Fruit fly (Drosophila melanogaster) whole organism, embryonic: ENCODE measurements around the gene Nepl13.

ENCODE experiments used
- Adf1 ChIP-seq: fragments of 200-800 bp; sonication (Bioruptor generic); IDR thresholded peaks from 2 replicates; pipeline ENCODE4 v1.3.6; 2022; ENCODE audit warnings: missing biosample characterization, missing genetic modification characterization
- B-H2 ChIP-seq: fragments of 200-800 bp; sonication (Bioruptor generic); optimal IDR thresholded peaks from 2 replicates; lab custom pipeline; 2018; ENCODE audit warnings: missing biosample characterization, mild to moderate bottlenecking, missing genetic modification characterization
- Bteb2 ChIP-seq: fragments of 200-800 bp; sonication (Bioruptor generic); optimal IDR thresholded peaks from 2 replicates; lab custom pipeline; 2016; ENCODE audit warnings: missing biosample characterization, missing genetic modification characterization
- CG1024 ChIP-seq: fragments of 200-800 bp; sonication (Bioruptor generic); IDR thresholded peaks from 2 replicates; pipeline ENCODE4 v1.3.6; 2022; ENCODE audit warnings: missing biosample characterization, missing genetic modification characterization
- CG11085 ChIP-seq: fragments of 200-800 bp; sonication (Bioruptor generic); IDR thresholded peaks from 2 replicates; pipeline ENCODE4 v1.3.6; 2022; ENCODE audit warnings: missing biosample characterization, missing genetic modification characterization
- CG11398 ChIP-seq: fragments of 200-800 bp; sonication (Bioruptor generic); optimal IDR thresholded peaks from 2 replicates; lab custom pipeline; 2016; ENCODE audit warnings: missing biosample characterization, missing genetic modification characterization
- CG12299 ChIP-seq: fragments of 200-800 bp; sonication (Bioruptor generic); optimal IDR thresholded peaks from 2 replicates; lab custom pipeline; 2018; ENCODE audit warnings: missing biosample characterization, mild to moderate bottlenecking, missing genetic modification characterization
- CG13296 ChIP-seq: fragments of 200-800 bp; sonication (Bioruptor generic); optimal IDR thresholded peaks from 3 replicates; lab custom pipeline; 2018; ENCODE audit warnings: missing biosample characterization, mild to moderate bottlenecking, missing genetic modification characterization
- CG14050 ChIP-seq: fragments of 200-800 bp; sonication (Bioruptor generic); IDR thresholded peaks from 3 replicates; pipeline ENCODE4 v1.3.6; 2022; ENCODE audit warnings: missing biosample characterization, missing genetic modification characterization
- CG16813 ChIP-seq: fragments of 200-800 bp; sonication (Bioruptor generic); IDR thresholded peaks from 3 replicates; pipeline ENCODE4 v1.3.6; 2022; ENCODE audit warnings: missing biosample characterization, missing genetic modification characterization; ENCODE audit not compliant: partially characterized antibody
- CG17385 ChIP-seq: fragments of 200-800 bp; sonication (Bioruptor generic); optimal IDR thresholded peaks from 3 replicates; lab custom pipeline; 2018; ENCODE audit warnings: missing biosample characterization, mild to moderate bottlenecking, missing genetic modification characterization
- CG17829 ChIP-seq: fragments of 200-800 bp; optimal IDR thresholded peaks from 2 replicates; lab custom pipeline; 2019; ENCODE audit warnings: missing biosample characterization, mild to moderate bottlenecking, missing genetic modification characterization, moderate library complexity
- CG30020 ChIP-seq: fragments of 200-800 bp; optimal IDR thresholded peaks from 2 replicates; lab custom pipeline; 2019; ENCODE audit warnings: missing biosample characterization, mild to moderate bottlenecking, missing genetic modification characterization, moderate library complexity
- CG32767 ChIP-seq: fragments of 200-800 bp; sonication (Bioruptor generic); IDR thresholded peaks from 2 replicates; pipeline ENCODE4 v1.3.6; 2022; ENCODE audit warnings: missing biosample characterization, missing genetic modification characterization
- CG4820 ChIP-seq: fragments of 200-800 bp; sonication (Bioruptor generic); optimal IDR thresholded peaks from 3 replicates; lab custom pipeline; 2016; ENCODE audit warnings: missing biosample characterization, missing genetic modification characterization
- CG6175 ChIP-seq: fragments of 200-800 bp; sonication (Bioruptor generic); IDR thresholded peaks from 3 replicates; pipeline ENCODE4 v1.3.6; 2022; ENCODE audit warnings: missing biosample characterization, missing genetic modification characterization
- CG6654 ChIP-seq: fragments of 200-800 bp; sonication (Bioruptor generic); optimal IDR thresholded peaks from 2 replicates; lab custom pipeline; 2017; ENCODE audit warnings: missing biosample characterization, mild to moderate bottlenecking, missing genetic modification characterization
- CG7357 ChIP-seq: fragments of 200-800 bp; sonication (Bioruptor generic); IDR thresholded peaks from 3 replicates; pipeline ENCODE4 v1.3.6; 2022; ENCODE audit warnings: missing biosample characterization, missing genetic modification characterization
- CG7556 ChIP-seq: fragments of 200-800 bp; sonication (Bioruptor generic); optimal IDR thresholded peaks from 2 replicates; lab custom pipeline; 2017; ENCODE audit warnings: missing biosample characterization, mild to moderate bottlenecking, missing genetic modification characterization
- CG7745 ChIP-seq: fragments of 200-800 bp; sonication (Bioruptor generic); optimal IDR thresholded peaks from 2 replicates; lab custom pipeline; 2018; ENCODE audit warnings: missing biosample characterization, mild to moderate bottlenecking, missing genetic modification characterization, moderate library complexity
- CG7839 ChIP-seq: fragments of 200-800 bp; sonication (Bioruptor generic); optimal IDR thresholded peaks from 3 replicates; lab custom pipeline; 2018; ENCODE audit warnings: missing biosample characterization, mild to moderate bottlenecking, missing genetic modification characterization, moderate library complexity
- CG8359 ChIP-seq: fragments of 200-800 bp; sonication (Bioruptor generic); optimal IDR thresholded peaks from 2 replicates; lab custom pipeline; 2017; ENCODE audit warnings: missing biosample characterization, mild to moderate bottlenecking, missing genetic modification characterization, borderline replicate concordance
- CG8924 ChIP-seq: fragments of 200-800 bp; optimal IDR thresholded peaks from 3 replicates; lab custom pipeline; 2019; ENCODE audit warnings: missing biosample characterization, mild to moderate bottlenecking, missing genetic modification characterization, moderate library complexity
- CTCF ChIP-seq: fragments of 200-800 bp; sonication (Bioruptor generic); optimal IDR thresholded peaks from 2 replicates; lab custom pipeline; 2017; ENCODE audit warnings: missing biosample characterization, mild to moderate bottlenecking, missing genetic modification characterization, moderate library complexity
- D19B ChIP-seq: fragments of 200-800 bp; sonication (Bioruptor generic); optimal IDR thresholded peaks from 2 replicates; lab custom pipeline; 2017; ENCODE audit warnings: missing biosample characterization, mild to moderate bottlenecking, missing genetic modification characterization
- Doc2 ChIP-seq: fragments of 200-800 bp; sonication (Bioruptor generic); IDR thresholded peaks from 2 replicates; pipeline ENCODE4 v1.3.6; 2022; ENCODE audit warnings: missing biosample characterization, missing genetic modification characterization
- Elba2 ChIP-seq: fragments of 200-800 bp; sonication (Bioruptor generic); optimal IDR thresholded peaks from 3 replicates; lab custom pipeline; 2016; ENCODE audit warnings: missing biosample characterization, missing genetic modification characterization
- Med ChIP-seq: fragments of 200-800 bp; sonication (Bioruptor generic); peaks from one replicate; lab custom pipeline; 2016; ENCODE audit warnings: missing biosample characterization, missing genetic modification characterization, mild to moderate bottlenecking, inconsistent platforms, moderate library complexity
- Usf ChIP-seq: fragments of 200-800 bp; sonication (Bioruptor generic); optimal IDR thresholded peaks from 2 replicates; lab custom pipeline; 2017; ENCODE audit warnings: missing genotype, missing biosample characterization, missing genetic modification characterization
- ase ChIP-seq: fragments of 200-800 bp; sonication (Bioruptor generic); IDR thresholded peaks from 3 replicates; pipeline ENCODE4 v1.3.6; 2022; ENCODE audit warnings: missing biosample characterization, missing genetic modification characterization
- ato ChIP-seq: fragments of 200-800 bp; sonication (Bioruptor generic); IDR thresholded peaks from 2 replicates; pipeline ENCODE4 v1.3.6; 2022; ENCODE audit warnings: missing biosample characterization, missing genetic modification characterization; ENCODE audit not compliant: partially characterized antibody
- bigmax ChIP-seq: fragments of 200-800 bp; sonication (Bioruptor generic); optimal IDR thresholded peaks from 2 replicates; lab custom pipeline; 2018; ENCODE audit warnings: missing biosample characterization, mild to moderate bottlenecking, missing genetic modification characterization
- br ChIP-seq: fragments of >200 bp; optimal IDR thresholded peaks from 2 replicates; lab custom pipeline; 2017
- crp ChIP-seq, 2 experiments: fragments of 200-800 bp; sonication (Bioruptor generic); optimal IDR thresholded peaks; 2 replicates in 1 of 2; 3 replicates in 1 of 2; lab custom pipeline; 2017; ENCODE audit warnings: missing biosample characterization in 2 of 2, missing genetic modification characterization in 2 of 2, mild to moderate bottlenecking in 1 of 2, moderate library complexity in 1 of 2
- dysf ChIP-seq: fragments of 200-800 bp; sonication (Bioruptor generic); IDR thresholded peaks from 3 replicates; pipeline ENCODE4 v1.3.6; 2022; ENCODE audit warnings: missing biosample characterization, missing genetic modification characterization
- eve ChIP-seq, 2 experiments: fragments of >200 bp; optimal IDR thresholded peaks; 2 replicates each; lab custom pipeline; 2017; ENCODE audit warnings: missing biosample characterization in 2 of 2, missing genetic modification characterization in 2 of 2
- exex ChIP-seq: fragments of 200-800 bp; sonication (Bioruptor generic); optimal IDR thresholded peaks from 4 replicates; lab custom pipeline; 2018; ENCODE audit warnings: missing biosample characterization, mild to moderate bottlenecking, missing genetic modification characterization, moderate library complexity
- fd96Cb ChIP-seq: fragments of 200-800 bp; sonication (Bioruptor generic); optimal IDR thresholded peaks from 2 replicates; lab custom pipeline; 2018; ENCODE audit warnings: missing biosample characterization, mild to moderate bottlenecking, missing genetic modification characterization, moderate library complexity
- gce ChIP-seq: fragments of 200-800 bp; sonication (Bioruptor generic); IDR thresholded peaks from 3 replicates; pipeline ENCODE4 v1.3.6; 2022; ENCODE audit warnings: missing biosample characterization, missing genetic modification characterization
- gro ChIP-seq: fragments of 200-800 bp; sonication (Bioruptor generic); optimal IDR thresholded peaks from 2 replicates; lab custom pipeline; 2016; ENCODE audit warnings: missing biosample characterization, missing genetic modification characterization
- hth ChIP-seq: fragments of >200 bp; optimal IDR thresholded peaks from 2 replicates; lab custom pipeline; 2017; ENCODE audit warnings: inconsistent platforms
- kni ChIP-seq: fragments of 200-800 bp; sonication (Bioruptor generic); optimal IDR thresholded peaks from 3 replicates; lab custom pipeline; 2017; ENCODE audit warnings: mild to moderate bottlenecking, missing biosample characterization, missing genetic modification reagents, missing genetic modification characterization
- mam ChIP-seq: fragments of 200-800 bp; sonication (Bioruptor generic); optimal IDR thresholded peaks from 3 replicates; lab custom pipeline; 2016; ENCODE audit warnings: missing biosample characterization, missing genetic modification characterization
- nau ChIP-seq: fragments of 200-800 bp; sonication (Bioruptor generic); optimal IDR thresholded peaks from 3 replicates; lab custom pipeline; 2017; ENCODE audit warnings: missing biosample characterization, mild to moderate bottlenecking, missing genetic modification characterization, missing genetic modification reagents
- otp ChIP-seq: fragments of 200-800 bp; sonication (Bioruptor generic); IDR thresholded peaks from 3 replicates; pipeline ENCODE4, ENCODE4 v1.3.6; 2022; ENCODE audit warnings: missing biosample characterization, missing genetic modification characterization
- pho ChIP-seq: fragments of 200-800 bp; sonication (Bioruptor generic); optimal IDR thresholded peaks from 2 replicates; lab custom pipeline; 2016; ENCODE audit warnings: missing biosample characterization, missing genetic modification characterization
- repo ChIP-seq: fragments of 200-800 bp; sonication (Bioruptor generic); optimal IDR thresholded peaks from 2 replicates; lab custom pipeline; 2016; ENCODE audit warnings: missing biosample characterization, missing genetic modification characterization
- sc ChIP-seq, 3 experiments: fragments of >200 bp in 2 of 3; fragments of 200-800 bp in 1 of 3; sonication (Bioruptor generic) in 1 of 3; optimal IDR thresholded peaks; 2 replicates in 2 of 3; 3 replicates in 1 of 3; lab custom pipeline; 2017; ENCODE audit warnings: mild to moderate bottlenecking in 1 of 3, missing biosample characterization in 1 of 3, missing genetic modification characterization in 1 of 3, missing genetic modification reagents in 1 of 3
- tll ChIP-seq, 2 experiments: fragments of 200-800 bp in 1 of 2; fragments of >200 bp in 1 of 2; sonication (Bioruptor generic) in 1 of 2; optimal IDR thresholded peaks; 2 replicates each; lab custom pipeline; 2017 to 2019; ENCODE audit warnings: missing biosample characterization in 2 of 2, missing genetic modification characterization in 2 of 2, mild to moderate bottlenecking in 1 of 2, moderate library complexity in 1 of 2
- unc-4 ChIP-seq: fragments of 200-800 bp; sonication (Bioruptor generic); IDR thresholded peaks from 2 replicates; pipeline ENCODE4 v1.3.6; 2022; ENCODE audit warnings: missing biosample characterization, missing genetic modification characterization; ENCODE audit not compliant: partially characterized antibody
- yki ChIP-seq: fragments of >200 bp; optimal IDR thresholded peaks from 3 replicates; lab custom pipeline; 2018

Nepl13 gene

DNA sequence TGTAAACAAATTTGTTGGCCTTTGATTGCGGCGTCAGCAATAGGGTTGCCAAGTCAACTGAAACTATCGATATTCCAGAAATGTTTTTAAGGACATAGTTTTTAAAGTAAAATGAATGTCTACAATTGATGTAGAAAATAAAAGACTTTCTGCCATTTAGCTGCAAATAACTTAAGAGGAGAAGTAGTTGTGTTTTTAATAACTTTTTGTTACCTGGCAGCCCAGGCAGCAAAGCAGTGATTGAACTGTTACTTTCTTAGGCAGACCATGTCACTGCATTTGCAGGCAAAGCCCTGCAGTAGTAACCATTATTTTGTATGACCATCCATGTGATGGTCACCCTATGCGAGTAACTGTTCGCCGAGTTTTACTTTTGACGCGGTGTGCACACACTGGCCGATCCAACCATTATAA, 10.3 kb downstream of the Nepl13 start, which contains the start of the genes rumi, CG7029 and Usp12-46 (continued):
- TF ChIP-seq CG7839 (tag; lab: Kevin White, UChicago) (peak; percentile 85), gce (GFP tag; lab: Robert Waterston, UW) (peak; percentile 81), sc (optimal IDR thresholded peaks at IDR 0.05; lab: Kevin White, UChicago) (no peak), sc (GFP tag; optimal IDR thresholded peaks at IDR 0.05; lab: Kevin White, UChicago) (peak; percentile 69), CG7745 (no peak), CG7556 (GFP tag; lab: Kevin White, UChicago) (peak; percentile 75), exex (tag; lab: Kevin White, UChicago) (no peak), CG6654 (GFP tag; lab: Kevin White, UChicago) (peak; percentile 44), mam (GFP tag; lab: Kevin White, UChicago) (peak; percentile 91), unc-4 (GFP tag; lab: Robert Waterston, UW) (peak; percentile 82), otp (GFP tag; lab: Robert Waterston, UW) (peak; percentile 72; the same call in 2 of the 3 replicates), tll (GFP tag; optimal IDR thresholded peaks at IDR 0.05; lab: Kevin White, UChicago) (peak in 1 of 2 experiments; percentile 35), br (no peak), repo (peak; percentile 88), CG30020 (peak; percentile 65), CG8924 (tag; lab: Kevin White, UChicago) (peak; percentile 87), CG11398 (GFP tag; lab: Kevin White, UChicago) (peak; percentile 84), gro (GFP tag; lab: Kevin White, UChicago) (peak; percentile 91), fd96Cb (peak; percentile 82), CG32767 (GFP tag; lab: Robert Waterston, UW) (peak; percentile 85), CG6175 (GFP tag; lab: Robert Waterston, UW) (peak; percentile 52; the same call in 2 of the 3 replicates), CG17829 (tag; lab: Kevin White, UChicago) (peak; percentile 86), bigmax (no peak), CG4820 (GFP tag; lab: Kevin White, UChicago) (peak; percentile 79), crp (GFP tag; optimal IDR thresholded peaks at IDR 0.05; lab: Kevin White, UChicago) (peak in 1 of 2 experiments; percentile 60), CG14050 (GFP tag; lab: Robert Waterston, UW) (peak; percentile 88), CG11085 (GFP tag; lab: Robert Waterston, UW) (0 out of 2 replicates have a peak, but pooled peaks have one; percentile 29), CG13296 (peak; percentile 73), CG8359 (peak; percentile 32), CG16813 (peak; percentile 81), CG1024 (GFP tag; lab: Robert Waterston, UW) (peak; percentile 73), eve (GFP tag; optimal IDR thresholded peaks at IDR 0.05; lab: Kevin White, UChicago) (no peak), B-H2 (GFP tag; lab: Kevin White, UChicago) (peak; percentile 82), hth (lab: Kevin White, UChicago) (no peak), kni (GFP tag; lab: Kevin White, UChicago) (peak; percentile 25), Doc2 (no peak), Elba2 (peak; percentile 71), ato (peak; percentile 67), CG12299 (peak; percentile 79), nau (GFP tag; lab: Kevin White, UChicago) (no peak), Usf (peak; percentile 70), Med (GFP tag; lab: Kevin White, UChicago) (peak; percentile 98), CG7357 (GFP tag; lab: Robert Waterston, UW) (peak; percentile 60; the same call in 2 of the 3 replicates), CTCF (no peak), ase (GFP tag; lab: Robert Waterston, UW) (peak; percentile 81), Adf1 (GFP tag; lab: Robert Waterston, UW) (peak; percentile 41; the same call in 1 of the 2 replicates), pho (GFP tag; lab: Kevin White, UChicago) (peak; percentile 87), yki (lab: Kevin White, UChicago) (no peak), dysf (GFP tag; lab: Robert Waterston, UW) (peak; percentile 84), D19B (GFP tag; lab: Kevin White, UChicago) (peak; percentile 58), Bteb2 (GFP tag; lab: Kevin White, UChicago) (peak; percentile 90), CG17385 (GFP tag; lab: Kevin White, UChicago) (peak; percentile 71)
